Worm (Caenorhabditis elegans): ENCODE data around the gene C32D5.12.

The C32D5.12 gene

DNA sequence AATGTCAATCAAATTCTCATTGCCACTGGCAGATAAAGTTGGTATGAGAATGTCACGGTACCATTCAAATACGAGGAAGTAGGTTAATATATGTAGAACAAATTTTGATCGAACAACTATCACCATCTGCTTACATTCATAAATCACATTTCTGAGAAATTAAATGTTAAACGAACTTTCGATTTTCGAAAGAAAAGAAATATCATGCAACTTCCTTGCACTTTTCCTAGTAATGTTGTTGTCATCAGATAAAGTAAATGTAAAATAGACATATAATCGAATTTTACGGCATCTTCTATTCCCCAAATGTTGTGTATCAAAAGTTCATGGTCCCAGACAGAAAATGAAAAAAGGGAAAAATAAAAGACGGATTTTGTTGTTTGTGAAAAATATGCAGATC is 47.3 kb downstream of the C32D5.12 start:
- TF ChIP-seq flt-1 (GFP tag; IDR thresholded peaks at IDR 0.05) (no peak), aly-1 (tag; optimal IDR thresholded peaks at IDR 0.05) (no peak), ceh-36 (tag; optimal IDR thresholded peaks at IDR 0.05) (no peak), tra-4 (tag; optimal IDR thresholded peaks at IDR 0.05) (no peak), tbx-37 (GFP tag; conservative IDR thresholded peaks at IDR 0.05) (no peak), F13C5.2 (tag; optimal IDR thresholded peaks at IDR 0.05) (no peak), hnd-1 (tag; optimal IDR thresholded peaks at IDR 0.05) (no peak), tbx-11 (GFP tag; IDR thresholded peaks at IDR 0.05) (no peak), pes-1 (GFP tag; IDR thresholded peaks at IDR 0.05) (no peak), ets-7 (tag; optimal IDR thresholded peaks at IDR 0.05) (no peak), ceh-13 (GFP tag; optimal IDR thresholded peaks at IDR 0.05) (no peak), hmg-4 (GFP tag; optimal IDR thresholded peaks at IDR 0.05) (no peak), scrt-1 (GFP tag; IDR thresholded peaks at IDR 0.05) (no peak), ama-1 (optimal IDR thresholded peaks at IDR 0.05) (no peak), hmbx-1 (tag; optimal IDR thresholded peaks at IDR 0.05) (no peak), sea-1 (GFP tag; conservative IDR thresholded peaks at IDR 0.05) (no peak)

- no peak for TF ChIP-seq B0310.2 (tag; optimal IDR thresholded peaks at IDR 0.05)
These were observed 49.6 kb downstream of the C32D5.12 start, which contains the start of gene glb-10 for ce11 chrII:6309198-6309597. TSS of gene glb-10 (minus strand) at chrII:6309298.
